Worm (Caenorhabditis elegans) whole organism, L4/young adult: Measurements from ENCODE around the gene C25F9.14.

Experiments used
- dao-5 ChIP-seq: sonication (generic microtip); optimal IDR thresholded peaks from 2 replicates; lab custom pipeline; 2016; ENCODE audit warnings: missing genotype, missing genetic modification characterization, moderate library complexity, missing compliant biosample characterization
- him-1 ChIP-seq: sonication (generic microtip); optimal IDR thresholded peaks from 2 replicates; lab custom pipeline; 2016; ENCODE audit warnings: missing genotype, missing genetic modification reagents, missing genetic modification characterization, missing compliant biosample characterization

DNA sequence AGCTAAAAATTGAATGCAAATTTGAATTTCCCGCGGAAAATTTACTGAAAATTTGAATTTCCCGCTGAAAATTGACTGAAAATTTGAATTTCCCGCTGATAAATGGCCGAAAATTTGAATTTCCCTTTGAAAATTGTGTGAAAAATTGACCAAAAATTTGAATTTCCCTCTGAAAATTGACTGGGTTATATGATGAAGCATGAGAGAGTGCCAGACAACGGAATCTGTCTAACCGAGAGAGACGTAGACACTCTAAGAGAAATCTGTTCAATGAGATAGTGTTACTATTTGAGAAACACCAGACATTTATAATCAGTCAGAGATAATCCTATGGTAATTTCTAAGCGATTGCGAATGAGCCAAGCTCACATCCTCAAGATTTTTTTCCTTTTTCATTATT, 41.0 kb downstream of the C25F9.14 start:
- no peak for TF ChIP-seq him-1
- no peak for TF ChIP-seq dao-5 (tag; lab: Kevin White, UChicago)
